Fruit fly (Drosophila melanogaster): ENCODE results near the gene CG12054.

DNA sequence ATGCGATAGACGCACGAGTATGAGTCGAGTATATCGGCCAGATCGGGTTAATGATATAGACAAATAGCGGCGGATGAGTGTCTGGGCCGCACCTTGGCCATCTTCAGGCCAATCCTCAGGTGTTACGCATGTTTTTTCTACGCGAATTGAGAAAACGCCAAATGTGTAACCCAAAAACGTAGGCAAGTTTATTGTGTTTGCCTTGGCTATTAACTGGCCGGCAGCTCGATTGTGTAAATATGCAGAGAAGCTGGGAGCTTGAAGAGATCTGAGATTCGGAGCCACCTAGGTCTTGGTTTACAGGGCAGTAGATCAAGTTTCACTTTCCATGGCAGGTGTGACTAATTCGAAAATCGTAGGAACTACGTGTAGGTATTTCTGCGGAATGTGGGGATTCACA is 19.5 kb downstream of the CG12054 start:
- TF ChIP-seq cnc (optimal IDR thresholded peaks at IDR 0.05) (no peak), Crg-1 (GFP tag; optimal IDR thresholded peaks at IDR 0.05) (no peak), Clk (GFP tag; optimal IDR thresholded peaks at IDR 0.05) (no peak), ovo (GFP tag; optimal IDR thresholded peaks at IDR 0.05) (no peak)

Measured in whole organism, adult.